Fruit fly (Drosophila melanogaster): ENCODE results near the gene Cox10.

Cox10 gene

dm6 chr2L:10372297-10372696 is 41.0 kb downstream of the Cox10 start:
- TF ChIP-seq cnc (optimal IDR thresholded peaks at IDR 0.05) (no peak), Clk (GFP tag; optimal IDR thresholded peaks at IDR 0.05) (no peak), CG33017 (tag; optimal IDR thresholded peaks at IDR 0.05) (no peak), Hr96 (GFP tag; optimal IDR thresholded peaks at IDR 0.05) (no peak), pad (GFP tag; optimal IDR thresholded peaks at IDR 0.05) (no peak), Mnt (GFP tag; optimal IDR thresholded peaks at IDR 0.05) (no peak), CG7101 (tag; optimal IDR thresholded peaks at IDR 0.05) (no peak), CG12768 (GFP tag; optimal IDR thresholded peaks at IDR 0.05) (no peak), CG5204 (GFP tag; optimal IDR thresholded peaks at IDR 0.05) (no peak), toe (GFP tag; optimal IDR thresholded peaks at IDR 0.05) (no peak), CG14711 (tag; optimal IDR thresholded peaks at IDR 0.05) (no peak), kay (GFP tag; ENCODE audit: borderline replicate concordance) (no peak), cic (GFP tag; optimal IDR thresholded peaks at IDR 0.05) (no peak)

- TF ChIP-seq CG5204 (GFP tag; optimal IDR thresholded peaks at IDR 0.05): no peak
- TF ChIP-seq CG7045 (GFP tag; optimal IDR thresholded peaks at IDR 0.05): no peak
- no peak for TF ChIP-seq tj (GFP tag; optimal IDR thresholded peaks at IDR 0.05)
- no peak for TF ChIP-seq CG12768 (GFP tag; optimal IDR thresholded peaks at IDR 0.05)
- TF ChIP-seq CG33017 (tag; optimal IDR thresholded peaks at IDR 0.05): no peak
- no peak for TF ChIP-seq Crg-1 (GFP tag; optimal IDR thresholded peaks at IDR 0.05)
- no peak for TF ChIP-seq toe (GFP tag; optimal IDR thresholded peaks at IDR 0.05)
- TF ChIP-seq CG1620 (GFP tag; optimal IDR thresholded peaks at IDR 0.05): no peak
- TF ChIP-seq cic (GFP tag; optimal IDR thresholded peaks at IDR 0.05): no peak
- TF ChIP-seq CG11617 (GFP tag; optimal IDR thresholded peaks at IDR 0.05): no peak
- no peak for TF ChIP-seq Hr96 (GFP tag; optimal IDR thresholded peaks at IDR 0.05)
- no peak for TF ChIP-seq Mnt (GFP tag; optimal IDR thresholded peaks at IDR 0.05)
Measured at dm6 chr2L:10373605-10374269, 42.5 kb downstream of the Cox10 start, which contains the start of gene rho-5. Gene rho-5 (minus strand): TSS chr2L:10373900.

- TF ChIP-seq CG14711 (tag; optimal IDR thresholded peaks at IDR 0.05) (peak; percentile 70), CG7045 (GFP tag; optimal IDR thresholded peaks at IDR 0.05) (peak; percentile 63), Crg-1 (GFP tag; optimal IDR thresholded peaks at IDR 0.05) (no peak), toe (GFP tag; optimal IDR thresholded peaks at IDR 0.05) (no peak), CG12768 (GFP tag; optimal IDR thresholded peaks at IDR 0.05) (peak; percentile 29), kay (GFP tag; ENCODE audit: borderline replicate concordance) (no peak), cic (GFP tag; optimal IDR thresholded peaks at IDR 0.05) (peak; percentile 38), Hr96 (GFP tag; optimal IDR thresholded peaks at IDR 0.05) (no peak), tj (GFP tag; optimal IDR thresholded peaks at IDR 0.05) (peak; percentile 40), CG5204 (GFP tag; optimal IDR thresholded peaks at IDR 0.05) (no peak), CG7101 (tag; optimal IDR thresholded peaks at IDR 0.05) (peak; percentile 74), pad (GFP tag; optimal IDR thresholded peaks at IDR 0.05) (no peak), cnc (optimal IDR thresholded peaks at IDR 0.05) (no peak), CG11617 (GFP tag; optimal IDR thresholded peaks at IDR 0.05) (peak; percentile 73), Mnt (GFP tag; optimal IDR thresholded peaks at IDR 0.05) (peak; percentile 13), CG33017 (tag; optimal IDR thresholded peaks at IDR 0.05) (peak; percentile 79), CG1620 (GFP tag; optimal IDR thresholded peaks at IDR 0.05) (no peak), bab1 (GFP tag; optimal IDR thresholded peaks at IDR 0.05) (peak; percentile 38), Clk (GFP tag; optimal IDR thresholded peaks at IDR 0.05) (no peak), ovo (GFP tag; optimal IDR thresholded peaks at IDR 0.05) (peak; percentile 8)
Measured at dm6 chr2L:10375464-10376236, 44.4 kb downstream of the Cox10 start, which contains the start of the genes CG33303 and dpr19. Gene CG33303 (minus strand): TSS chr2L:10375757. Gene dpr19 (plus strand): TSS chr2L:10376168.

dm6 chr2L:10376276-10376675 is 45.0 kb downstream of the Cox10 start:
- TF ChIP-seq Mnt (GFP tag; optimal IDR thresholded peaks at IDR 0.05): no peak
- TF ChIP-seq bab1 (GFP tag; optimal IDR thresholded peaks at IDR 0.05): no peak
- TF ChIP-seq CG12768 (GFP tag; optimal IDR thresholded peaks at IDR 0.05): no peak
- no peak for TF ChIP-seq kay (GFP tag; ENCODE audit: borderline replicate concordance)
- no peak for TF ChIP-seq CG1620 (GFP tag; optimal IDR thresholded peaks at IDR 0.05)
- no peak for TF ChIP-seq toe (GFP tag; optimal IDR thresholded peaks at IDR 0.05)
- TF ChIP-seq Clk (GFP tag; optimal IDR thresholded peaks at IDR 0.05): no peak
- no peak for TF ChIP-seq CG7101 (tag; optimal IDR thresholded peaks at IDR 0.05)
- no peak for TF ChIP-seq pad (GFP tag; optimal IDR thresholded peaks at IDR 0.05)
- no peak for TF ChIP-seq CG5204 (GFP tag; optimal IDR thresholded peaks at IDR 0.05)
- no peak for TF ChIP-seq CG33017 (tag; optimal IDR thresholded peaks at IDR 0.05)
- TF ChIP-seq cic (GFP tag; optimal IDR thresholded peaks at IDR 0.05): no peak

- TF ChIP-seq CG14711 (tag; optimal IDR thresholded peaks at IDR 0.05) (no peak), kay (GFP tag; ENCODE audit: borderline replicate concordance) (no peak), toe (GFP tag; optimal IDR thresholded peaks at IDR 0.05) (no peak), Mnt (GFP tag; optimal IDR thresholded peaks at IDR 0.05) (no peak), Crg-1 (GFP tag; optimal IDR thresholded peaks at IDR 0.05) (no peak), CG11617 (GFP tag; optimal IDR thresholded peaks at IDR 0.05) (no peak), Clk (GFP tag; optimal IDR thresholded peaks at IDR 0.05) (no peak), CG5204 (GFP tag; optimal IDR thresholded peaks at IDR 0.05) (no peak)
Measured at dm6 chr2L:10378631-10379030, 47.4 kb downstream of the Cox10 start.

- TF ChIP-seq tj (GFP tag; optimal IDR thresholded peaks at IDR 0.05) (no peak), bab1 (GFP tag; optimal IDR thresholded peaks at IDR 0.05) (peak; percentile 15)
Measured at dm6 chr2L:10379865-10380264, 48.6 kb downstream of the Cox10 start, which contains the start of gene gny. Gene gny (plus strand): TSS chr2L:10380103.

All from whole organism, adult.